Fruit fly (Drosophila melanogaster) S2 (cell line): ENCODE results near the gene Dlip2.

Source experiments
- CG8478 ChIP-seq: fragments of >200 bp; optimal IDR thresholded peaks from 2 replicates; lab custom pipeline; 2018
- CTCF ChIP-seq, 2 experiments: fragments of >200 bp; optimal IDR thresholded peaks; 2 replicates each; lab custom pipeline; 2018

dm6 chr3R:4676981-4677665 is 31.7 kb upstream of the Dlip2 start:
- TF ChIP-seq CG8478 (no peak), CTCF (optimal IDR thresholded peaks at IDR 0.05; lab: Kevin White, UChicago) (no peak)
